Worm (Caenorhabditis elegans): Measurements from ENCODE around the gene duo-1.

The duo-1 gene

DNA sequence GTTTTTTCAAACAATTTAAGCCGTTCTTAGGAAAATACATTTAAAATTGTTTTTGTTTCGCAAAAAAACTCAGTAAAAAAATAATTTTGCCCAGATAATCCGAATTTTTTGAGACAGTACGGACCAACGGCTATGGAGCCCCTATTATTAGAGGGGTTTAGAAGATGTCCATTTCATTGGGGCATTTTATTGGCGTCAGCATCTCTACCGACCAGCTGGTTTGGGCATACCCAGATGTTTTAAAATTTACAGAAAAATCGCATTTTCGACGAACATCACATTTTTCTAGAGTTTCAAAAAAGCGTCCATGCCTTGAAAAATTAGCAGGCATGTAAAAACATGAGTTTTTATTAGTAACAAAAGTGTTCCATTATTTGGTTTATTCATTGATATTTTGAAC lies 13.1 kb upstream of the duo-1 start:
- TF ChIP-seq tbx-2 (tag; optimal IDR thresholded peaks at IDR 0.05) (no peak), elt-3 (tag; optimal IDR thresholded peaks at IDR 0.05) (no peak)

DNA sequence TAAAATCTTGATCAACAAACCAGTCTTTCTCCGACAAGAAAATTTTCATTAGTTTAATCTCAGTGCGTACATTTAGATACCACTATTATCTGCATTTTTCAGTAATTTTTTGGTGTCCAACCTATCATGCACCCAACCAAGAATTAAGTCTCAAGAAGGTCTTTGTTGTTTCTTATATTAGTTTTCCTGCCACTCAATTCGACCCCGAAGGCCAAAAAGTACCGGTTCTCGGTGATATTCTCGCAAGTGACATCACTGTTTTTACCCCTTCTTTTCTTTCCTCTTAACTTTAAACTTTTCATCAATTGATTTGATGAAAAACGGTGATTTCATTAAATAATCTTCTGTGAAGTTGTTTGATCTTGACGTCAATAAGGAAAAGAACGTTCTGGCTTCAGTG lies 10.9 kb upstream of the duo-1 start, which contains the start of gene F38B7.2:
F38B7.2 (plus strand) TSS at position 400 of the 400 bp plus-strand sequence.
- peak; percentile 11 for TF ChIP-seq nfya-1 (tag; optimal IDR thresholded peaks at IDR 0.05; ENCODE audit: insufficient read depth)
- TF ChIP-seq egl-27 (tag; optimal IDR thresholded peaks at IDR 0.05), result peak; percentile 28
- TF ChIP-seq nhr-43 (tag; optimal IDR thresholded peaks at IDR 0.05; ENCODE audit: poor library complexity, severe bottlenecking), result peak; percentile 68
- no peak for TF ChIP-seq jun-1 (tag; optimal IDR thresholded peaks at IDR 0.05)
- TF ChIP-seq nhr-25 (tag; optimal IDR thresholded peaks at IDR 0.05), result peak; percentile 76
- TF ChIP-seq nhr-23 (tag; optimal IDR thresholded peaks at IDR 0.05), result peak; percentile 72
- peak; percentile 29 for TF ChIP-seq elt-1 (tag; optimal IDR thresholded peaks at IDR 0.05)
- no peak for TF ChIP-seq eor-1 (tag; optimal IDR thresholded peaks at IDR 0.05)

DNA sequence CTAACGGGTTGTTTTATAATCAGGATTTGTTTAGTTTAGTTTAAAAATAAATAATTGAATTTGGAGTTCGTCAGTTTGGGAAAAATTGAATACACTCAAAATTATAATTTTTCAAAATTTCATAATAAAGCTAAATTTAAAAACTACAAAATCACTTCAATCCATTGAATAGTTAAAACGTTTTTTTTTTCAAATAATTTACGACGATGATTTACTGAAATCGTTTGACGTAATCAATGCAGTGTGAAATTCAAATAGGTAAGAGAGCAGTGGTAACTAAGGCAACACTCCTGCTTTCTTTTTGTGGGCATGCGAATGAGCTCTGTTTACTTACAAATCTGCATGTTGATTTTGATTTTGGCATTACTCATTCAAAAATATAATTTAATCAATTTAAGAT lies 9.2 kb upstream of the duo-1 start, which contains the start of gene F38B7.10:
F38B7.10 (plus strand) TSS at position 301 of the 400 bp plus-strand sequence.
- no peak for TF ChIP-seq lsy-12 (tag; optimal IDR thresholded peaks at IDR 0.05)
- TF ChIP-seq nhr-237 (tag; optimal IDR thresholded peaks at IDR 0.05), result no peak
- TF ChIP-seq nhr-67 (tag; optimal IDR thresholded peaks at IDR 0.05), result no peak
- TF ChIP-seq sea-2 (GFP tag; optimal IDR thresholded peaks at IDR 0.05), result no peak
- TF ChIP-seq nfya-1 (tag; optimal IDR thresholded peaks at IDR 0.05; ENCODE audit: insufficient read depth), result no peak
- no peak for TF ChIP-seq egl-27 (tag; optimal IDR thresholded peaks at IDR 0.05)
- no peak for TF ChIP-seq hmg-11 (tag; optimal IDR thresholded peaks at IDR 0.05)
- TF ChIP-seq elt-2 (tag; optimal IDR thresholded peaks at IDR 0.05), result no peak
- TF ChIP-seq daf-12 (tag; optimal IDR thresholded peaks at IDR 0.05), result no peak
- TF ChIP-seq eor-1 (tag; optimal IDR thresholded peaks at IDR 0.05), result no peak
- no peak for TF ChIP-seq tbx-2 (tag; optimal IDR thresholded peaks at IDR 0.05)
- TF ChIP-seq jun-1 (tag; optimal IDR thresholded peaks at IDR 0.05), result no peak
- TF ChIP-seq ZK546.5 (tag; optimal IDR thresholded peaks at IDR 0.05), result no peak
- TF ChIP-seq fos-1 (tag; optimal IDR thresholded peaks at IDR 0.05), result no peak
- TF ChIP-seq nhr-25 (tag; optimal IDR thresholded peaks at IDR 0.05), result no peak
- no peak for TF ChIP-seq lin-39 (tag; optimal IDR thresholded peaks at IDR 0.05)
- no peak for TF ChIP-seq pha-4 (tag; optimal IDR thresholded peaks at IDR 0.05)

DNA sequence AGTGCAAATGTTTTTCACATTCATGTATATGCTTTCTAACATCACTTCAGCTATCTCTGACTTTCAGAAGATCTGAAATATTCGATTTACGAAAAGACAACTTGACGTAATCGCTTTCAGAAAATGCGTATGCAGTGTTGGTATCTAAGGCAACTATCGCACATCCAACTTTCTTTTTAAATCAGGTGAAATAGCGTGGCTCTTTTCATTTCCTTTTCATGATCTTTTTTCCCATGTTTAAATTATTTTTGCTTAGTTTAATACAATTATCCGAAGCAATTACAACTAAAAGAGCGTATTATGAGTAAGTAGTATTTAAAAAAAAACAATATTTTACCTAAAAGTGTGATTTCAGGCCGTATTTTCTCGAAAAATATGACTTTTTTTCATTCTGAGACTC lies 7.6 kb upstream of the duo-1 start, which contains the start of gene F38B7.11:
F38B7.11 (plus strand) TSS at position 301 of the 400 bp plus-strand sequence.
- TF ChIP-seq eor-1 (tag; optimal IDR thresholded peaks at IDR 0.05), result no peak

DNA sequence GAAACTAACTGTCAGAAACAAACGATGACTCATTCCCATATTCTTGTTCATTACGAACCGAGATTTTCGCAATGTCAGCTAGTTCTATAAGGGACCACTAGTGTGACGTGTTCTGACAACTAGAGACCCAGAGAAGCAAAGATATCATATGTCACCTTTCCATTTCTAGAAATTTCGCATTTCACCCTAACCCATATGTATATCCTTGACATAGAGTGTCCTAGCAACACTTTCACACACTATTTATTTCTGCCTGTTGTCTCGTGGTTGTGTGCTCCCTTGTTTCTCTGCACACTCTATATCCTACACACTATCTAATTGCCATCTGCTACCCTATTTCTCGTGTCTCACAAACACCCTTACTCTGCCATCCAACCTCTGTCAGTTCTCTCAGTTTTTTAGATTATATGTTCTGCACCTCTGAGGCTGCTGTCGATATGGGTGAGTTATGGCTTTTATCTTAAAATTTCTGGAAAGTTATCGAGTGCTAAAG lies 5.5 kb upstream of the duo-1 start, which contains the start of the genes F38B7.17 and F38B7.3:
F38B7.17 (minus strand) TSS at position 51 of the 493 bp plus-strand sequence.
F38B7.3 (plus strand) TSS at position 194 of the 493 bp plus-strand sequence.
- TF ChIP-seq ztf-4 (tag; optimal IDR thresholded peaks at IDR 0.05) (no peak), eor-1 (tag; optimal IDR thresholded peaks at IDR 0.05) (no peak), nhr-12 (tag; optimal IDR thresholded peaks at IDR 0.05) (no peak), nhr-67 (tag; optimal IDR thresholded peaks at IDR 0.05) (no peak), nhr-25 (tag; optimal IDR thresholded peaks at IDR 0.05) (peak; percentile 89), ZK546.5 (tag; optimal IDR thresholded peaks at IDR 0.05) (no peak), pqm-1 (tag; optimal IDR thresholded peaks at IDR 0.05) (peak; percentile 34), nhr-43 (tag; optimal IDR thresholded peaks at IDR 0.05; ENCODE audit: poor library complexity, severe bottlenecking) (peak; percentile 15), fkh-10 (GFP tag; optimal IDR thresholded peaks at IDR 0.05) (no peak), nhr-237 (tag; optimal IDR thresholded peaks at IDR 0.05) (no peak), pha-4 (tag; optimal IDR thresholded peaks at IDR 0.05) (peak; percentile 82), nhr-28 (tag; optimal IDR thresholded peaks at IDR 0.05) (no peak), daf-12 (tag; optimal IDR thresholded peaks at IDR 0.05) (no peak), ceh-16 (tag; optimal IDR thresholded peaks at IDR 0.05) (no peak), jun-1 (tag; optimal IDR thresholded peaks at IDR 0.05) (no peak), tbx-2 (tag; optimal IDR thresholded peaks at IDR 0.05) (no peak), fkh-2 (tag; optimal IDR thresholded peaks at IDR 0.05) (no peak), egl-27 (tag; optimal IDR thresholded peaks at IDR 0.05) (no peak), mdl-1 (tag; optimal IDR thresholded peaks at IDR 0.05) (peak; percentile 75), lin-15B (tag; optimal IDR thresholded peaks at IDR 0.05) (no peak), sea-2 (GFP tag; optimal IDR thresholded peaks at IDR 0.05) (no peak), elt-1 (tag; optimal IDR thresholded peaks at IDR 0.05) (peak; percentile 4), unc-39 (tag; optimal IDR thresholded peaks at IDR 0.05) (no peak), ceh-28 (tag; optimal IDR thresholded peaks at IDR 0.05) (no peak), nhr-23 (tag; optimal IDR thresholded peaks at IDR 0.05) (no peak), aly-2 (tag; optimal IDR thresholded peaks at IDR 0.05) (no peak), unc-62 (GFP tag; optimal IDR thresholded peaks at IDR 0.05) (no peak), elt-2 (tag; optimal IDR thresholded peaks at IDR 0.05) (peak; percentile 79), nfya-1 (tag; optimal IDR thresholded peaks at IDR 0.05; ENCODE audit: insufficient read depth) (peak; percentile 68), R02D3.7 (tag; optimal IDR thresholded peaks at IDR 0.05) (no peak), elt-3 (tag; optimal IDR thresholded peaks at IDR 0.05) (no peak), ama-1 (optimal IDR thresholded peaks at IDR 0.05) (no peak), snpc-4 (tag; optimal IDR thresholded peaks at IDR 0.05) (peak; percentile 6), egl-5 (tag; optimal IDR thresholded peaks at IDR 0.05) (peak; percentile 2), ztf-11 (tag; optimal IDR thresholded peaks at IDR 0.05) (no peak), mml-1 (tag; optimal IDR thresholded peaks at IDR 0.05) (no peak), nhr-77 (tag; optimal IDR thresholded peaks at IDR 0.05) (no peak), nhr-76 (tag; optimal IDR thresholded peaks at IDR 0.05) (no peak)
